Worm (Caenorhabditis elegans): ENCODE measurements around the gene Y57A10A.27.

ce11 chrII:12324159-12324558, 49.3 kb upstream of the Y57A10A.27 start, which contains the start of gene sre-56:
- TF ChIP-seq ztf-23 (GFP tag; IDR thresholded peaks at IDR 0.05), result no peak
- no peak for TF ChIP-seq med-1 (GFP tag; optimal IDR thresholded peaks at IDR 0.05; ENCODE audit: insufficient read depth)
- no peak for TF ChIP-seq tab-1 (GFP tag; IDR thresholded peaks at IDR 0.05)
- TF ChIP-seq cog-1 (tag; optimal IDR thresholded peaks at IDR 0.05), result no peak
- TF ChIP-seq flt-1 (GFP tag; IDR thresholded peaks at IDR 0.05), result no peak
- no peak for TF ChIP-seq T22C8.4 (GFP tag; IDR thresholded peaks at IDR 0.05)
- no peak for TF ChIP-seq ztf-29 (GFP tag; IDR thresholded peaks at IDR 0.05)

Data from whole organism, midembryonic.